Fruit fly (Drosophila melanogaster): ENCODE data around the gene ng4.
"Not testable (repeated sequence)": the region's sequence is repeated elsewhere in the genome, so short reads cannot be mapped to it uniquely, and the experiment has no call there.

Gene ng4

DNA sequence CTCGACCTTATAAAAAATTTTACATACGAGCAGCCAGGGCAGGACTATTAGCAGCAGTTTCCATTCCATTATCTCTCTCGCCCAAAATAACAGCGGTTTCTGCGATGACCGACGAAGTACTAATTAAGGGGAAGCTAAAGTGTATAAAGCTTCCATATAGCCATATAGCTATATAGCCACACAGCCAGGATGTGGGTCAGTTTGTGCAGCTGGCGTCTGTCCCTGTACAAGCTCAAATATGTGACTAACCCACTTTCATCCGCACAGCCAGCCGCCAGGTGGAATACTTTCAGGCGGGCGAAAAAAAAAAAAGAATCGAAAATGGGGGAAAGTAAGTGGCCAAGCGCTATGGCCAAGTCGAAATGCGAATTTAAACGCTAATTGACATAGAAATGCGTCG is at the start of gene ng4:
TSS of gene ng4 (minus strand) at position 101 of the 400 bp plus-strand sequence.
- TF ChIP-seq noc (tag; optimal IDR thresholded peaks at IDR 0.05) = no peak

DNA sequence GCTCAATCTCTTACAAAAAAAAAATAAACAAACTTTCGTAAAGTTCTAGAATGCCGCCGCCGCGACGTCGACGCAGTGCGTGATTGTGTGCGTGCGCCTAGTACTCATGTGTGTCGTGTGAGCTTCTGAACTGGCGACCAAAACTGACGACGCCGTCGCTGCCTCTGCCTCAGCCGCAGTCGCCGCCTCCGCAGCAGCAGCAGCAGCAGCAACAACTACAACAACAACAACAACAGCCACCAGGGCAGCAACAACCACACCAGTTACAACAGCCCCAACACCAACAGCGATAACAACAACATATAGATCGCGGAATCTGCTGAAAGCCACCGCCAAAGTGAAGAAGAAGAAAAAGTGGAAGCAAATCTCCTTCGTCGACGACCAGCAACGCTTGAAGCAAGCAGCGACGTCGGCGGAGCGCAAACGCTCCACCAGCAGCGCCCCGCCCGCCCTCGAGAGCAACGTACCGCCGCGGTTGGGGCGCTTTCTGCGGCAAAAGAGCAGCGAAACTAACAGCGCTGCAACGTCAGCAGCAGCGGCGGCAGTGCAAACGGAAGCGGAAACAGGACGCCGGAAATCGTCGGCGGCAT is 47.1 kb upstream of the ng4 start:
- no peak for TF ChIP-seq noc (tag; optimal IDR thresholded peaks at IDR 0.05)

DNA sequence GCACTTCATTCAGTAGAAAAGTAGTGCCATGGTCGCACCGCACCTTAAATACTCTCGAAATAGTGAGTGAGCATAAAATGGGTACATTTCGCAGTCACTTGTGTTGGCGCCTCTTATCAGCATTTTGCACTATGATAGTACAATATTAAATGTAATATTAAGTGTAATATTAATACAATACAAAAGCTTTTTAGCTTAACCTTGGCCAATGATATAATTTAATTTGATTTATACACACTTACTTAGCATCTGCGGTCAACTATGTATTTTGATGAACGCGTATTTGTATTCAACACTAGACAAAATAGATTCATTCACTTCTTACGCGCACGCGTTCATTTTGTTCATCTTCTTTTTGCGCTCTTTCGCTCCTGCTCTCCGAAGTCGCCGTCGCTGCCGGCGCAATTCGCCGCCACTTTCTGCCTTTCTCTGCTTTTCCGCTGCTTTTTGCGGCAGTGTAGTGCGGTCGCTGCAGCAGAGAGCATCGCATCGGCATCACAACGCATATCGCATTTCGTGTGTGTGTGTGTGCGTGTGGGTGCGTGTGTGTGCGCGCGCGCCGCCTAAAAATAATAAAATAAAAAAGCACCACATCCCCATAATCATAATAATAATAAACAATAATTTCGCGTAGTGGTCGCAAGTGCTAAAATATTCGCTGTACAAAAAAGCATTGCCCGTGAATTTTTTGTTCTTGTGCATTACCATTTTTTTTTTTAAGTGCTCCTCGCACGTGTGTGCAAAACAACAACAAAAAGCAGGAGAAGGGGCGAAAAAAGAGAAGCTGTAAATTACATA is 45.1 kb upstream of the ng4 start:
- TF ChIP-seq noc (tag; optimal IDR thresholded peaks at IDR 0.05) = no peak

DNA sequence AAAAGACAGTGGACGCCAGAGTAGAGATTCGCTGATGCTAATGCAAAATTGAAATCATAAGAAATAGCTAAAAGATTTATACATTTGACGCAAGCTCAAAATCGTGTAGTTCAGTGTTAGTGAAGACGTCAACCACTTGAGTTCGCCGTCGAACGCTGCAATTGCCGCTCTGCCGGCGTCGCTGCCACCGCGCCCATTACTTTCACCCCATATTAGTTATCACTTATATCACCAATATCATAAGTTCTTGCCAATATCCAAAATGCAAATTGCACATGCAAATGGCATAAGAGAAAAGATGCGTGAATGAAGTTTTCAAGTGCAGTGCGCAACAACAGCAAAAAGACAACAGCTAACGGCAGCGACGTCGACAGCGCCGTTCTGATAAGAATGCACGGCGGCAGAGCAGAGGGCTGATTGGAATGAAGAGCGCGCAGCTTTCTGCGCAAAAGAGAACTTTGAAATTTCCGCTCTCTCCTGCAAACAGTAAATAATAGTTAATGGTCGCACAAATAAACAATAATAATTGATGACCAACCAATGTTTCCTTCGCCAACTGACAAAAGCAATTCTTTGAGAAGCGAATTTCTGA is 44.3 kb upstream of the ng4 start:
- TF ChIP-seq noc (tag; optimal IDR thresholded peaks at IDR 0.05) = no peak

DNA sequence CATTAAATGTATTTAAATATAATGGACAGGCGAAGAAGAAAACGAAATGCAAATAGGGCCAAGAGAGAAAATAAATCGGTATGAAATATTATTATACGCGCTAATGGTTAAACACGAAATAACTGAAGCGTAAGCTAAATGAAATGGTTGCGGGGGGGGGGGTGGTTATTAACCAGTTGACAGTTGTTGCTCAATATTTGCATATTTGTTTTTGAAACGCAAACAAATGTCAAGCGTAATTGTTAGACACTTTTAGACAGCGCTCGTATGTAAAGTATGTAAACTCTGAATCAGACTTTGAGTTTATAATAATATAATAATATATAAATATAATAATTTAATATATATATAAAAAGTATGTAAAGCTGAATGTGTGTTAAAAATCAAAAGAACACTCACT is 37.9 kb upstream of the ng4 start:
- no peak for TF ChIP-seq noc (tag; optimal IDR thresholded peaks at IDR 0.05)

DNA sequence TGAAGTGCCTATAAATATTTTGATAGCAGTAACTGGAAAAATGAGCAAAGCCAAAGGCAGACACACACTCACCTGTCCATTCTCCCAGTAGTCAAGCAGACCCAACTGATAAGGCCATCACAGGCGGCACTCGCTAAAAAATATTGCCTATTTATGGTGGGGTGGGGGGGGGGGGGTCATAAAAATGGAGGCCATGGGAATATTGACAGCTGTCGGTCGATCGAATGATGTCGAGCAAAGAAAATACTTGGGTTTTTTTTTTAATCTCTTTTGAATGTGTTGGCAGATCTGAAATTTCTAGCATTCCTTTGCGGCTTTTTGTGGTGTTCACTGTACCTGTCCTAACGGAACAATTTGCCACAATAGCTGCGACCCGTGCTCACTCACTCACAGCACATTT is 29.5 kb upstream of the ng4 start:
- peak; percentile 43 for TF ChIP-seq noc (tag; optimal IDR thresholded peaks at IDR 0.05)

DNA sequence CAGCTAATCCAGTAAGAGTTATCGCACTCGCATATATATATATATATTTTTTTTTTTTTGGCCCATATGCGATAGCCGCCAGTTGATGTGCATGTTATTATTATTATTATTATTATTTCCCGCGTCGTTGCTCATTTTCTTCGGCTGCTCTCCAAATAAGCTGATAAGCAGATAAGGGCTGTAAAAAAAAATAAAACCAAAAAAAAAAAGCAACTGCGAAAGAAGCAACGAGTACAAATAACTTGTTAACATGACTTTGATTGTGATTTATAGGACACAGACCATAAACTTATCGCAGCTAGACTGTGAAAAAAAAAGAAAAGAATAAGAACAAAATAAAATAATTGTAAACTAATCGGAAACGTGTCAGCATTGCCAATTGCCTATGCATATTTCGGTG is 21.8 kb upstream of the ng4 start:
- peak; percentile 69 for TF ChIP-seq noc (tag; optimal IDR thresholded peaks at IDR 0.05)

DNA sequence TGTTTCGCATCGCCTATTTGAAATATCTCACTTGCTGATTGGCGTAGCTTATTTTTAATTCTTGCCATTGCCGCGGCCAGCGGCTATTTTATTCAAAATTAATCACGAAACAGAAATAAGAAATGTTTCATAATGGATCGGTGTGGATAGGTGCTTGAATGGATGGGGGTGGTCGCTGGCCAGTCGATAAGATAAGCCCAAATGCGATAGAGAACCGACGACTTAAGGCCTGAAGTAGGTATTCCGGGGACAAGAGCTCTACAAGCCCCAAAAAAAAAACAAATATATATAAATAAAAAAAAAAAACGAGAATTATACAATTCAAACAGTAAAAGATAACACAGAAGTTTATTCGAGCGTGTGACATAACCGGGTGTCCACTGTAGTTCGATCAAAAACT is 16.5 kb upstream of the ng4 start:
- TF ChIP-seq noc (tag; optimal IDR thresholded peaks at IDR 0.05) = peak; percentile 44

DNA sequence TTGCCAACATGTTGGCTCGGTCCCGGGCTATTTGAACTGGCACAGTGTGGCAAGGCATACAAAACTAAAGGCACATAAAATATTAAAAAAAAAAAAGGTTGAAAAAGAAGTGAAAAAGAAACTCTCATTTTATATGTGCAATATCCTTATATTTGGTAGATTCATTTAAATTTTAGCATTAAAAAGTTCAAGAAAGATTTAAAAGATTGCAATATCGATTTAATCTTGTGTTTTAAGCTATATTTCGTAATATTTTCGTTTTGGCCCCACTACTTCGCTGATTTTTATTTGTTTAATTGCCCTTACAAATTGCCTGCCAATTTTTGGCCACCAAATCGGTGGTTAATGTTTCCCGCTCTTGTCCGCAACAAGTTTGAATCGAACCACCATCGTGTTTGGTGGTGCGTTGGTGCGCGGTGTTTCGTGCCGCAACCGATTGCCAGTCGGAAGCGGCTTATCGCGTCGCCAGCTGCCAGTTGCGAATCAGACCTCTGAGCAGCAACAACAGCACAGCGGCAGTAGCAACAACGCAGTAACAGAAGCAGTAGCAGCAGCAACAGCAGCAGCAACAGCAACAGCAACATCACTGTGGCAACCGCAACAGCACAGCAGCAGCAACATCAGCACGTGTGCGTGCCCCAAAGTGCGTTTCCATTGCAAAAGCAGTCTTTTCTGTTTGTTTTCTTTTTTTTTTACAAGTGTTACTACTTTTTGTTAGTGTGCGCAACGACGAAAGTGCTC is 11.7 kb upstream of the ng4 start:
- TF ChIP-seq noc (tag; optimal IDR thresholded peaks at IDR 0.05) = peak; percentile 93

DNA sequence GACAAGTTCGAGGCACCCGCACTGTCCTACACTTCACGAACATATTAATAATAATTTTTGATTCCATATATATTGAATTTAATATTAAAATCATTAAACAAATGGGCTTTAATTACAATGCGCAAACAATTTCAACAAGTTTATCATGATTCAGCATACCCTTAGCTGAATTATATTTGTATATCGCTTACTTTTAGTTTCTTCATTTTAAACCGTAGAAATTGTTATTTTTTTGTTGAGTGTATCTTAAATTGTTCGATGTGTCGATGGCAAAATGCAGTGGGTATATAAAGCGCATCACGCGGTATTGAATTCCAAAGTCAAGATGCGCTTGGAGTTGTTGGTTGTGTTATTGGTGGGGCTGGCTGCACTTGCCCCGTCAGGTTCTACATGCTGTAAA is 5.8 kb upstream of the ng4 start, which contains the start of gene Sgs4:
TSS of gene Sgs4 (plus strand) at position 301 of the 400 bp plus-strand sequence.
- TF ChIP-seq noc (tag; optimal IDR thresholded peaks at IDR 0.05) = no peak

DNA sequence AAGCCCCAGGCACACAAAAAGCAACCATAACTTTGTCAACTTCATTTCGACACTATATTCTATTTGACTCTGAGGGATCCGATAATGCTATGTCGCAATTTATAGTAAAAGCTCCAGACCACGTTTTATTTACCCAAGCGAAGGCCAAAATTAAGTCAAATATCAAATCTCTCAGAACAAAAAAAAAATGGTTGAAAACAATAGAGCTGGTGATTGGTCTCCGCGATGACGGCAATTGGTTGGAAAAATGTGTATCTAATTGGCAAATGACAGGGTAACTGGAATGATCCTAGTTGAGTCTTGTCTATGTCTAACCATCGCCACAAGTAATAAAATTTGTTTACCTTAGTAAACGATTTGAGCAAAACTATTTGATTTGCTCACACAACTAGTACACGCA is 5.2 kb upstream of the ng4 start, which contains the start of gene Pig1:
TSS of gene Pig1 (minus strand) at position 101 of the 400 bp plus-strand sequence.
- no peak for TF ChIP-seq noc (tag; optimal IDR thresholded peaks at IDR 0.05)

DNA sequence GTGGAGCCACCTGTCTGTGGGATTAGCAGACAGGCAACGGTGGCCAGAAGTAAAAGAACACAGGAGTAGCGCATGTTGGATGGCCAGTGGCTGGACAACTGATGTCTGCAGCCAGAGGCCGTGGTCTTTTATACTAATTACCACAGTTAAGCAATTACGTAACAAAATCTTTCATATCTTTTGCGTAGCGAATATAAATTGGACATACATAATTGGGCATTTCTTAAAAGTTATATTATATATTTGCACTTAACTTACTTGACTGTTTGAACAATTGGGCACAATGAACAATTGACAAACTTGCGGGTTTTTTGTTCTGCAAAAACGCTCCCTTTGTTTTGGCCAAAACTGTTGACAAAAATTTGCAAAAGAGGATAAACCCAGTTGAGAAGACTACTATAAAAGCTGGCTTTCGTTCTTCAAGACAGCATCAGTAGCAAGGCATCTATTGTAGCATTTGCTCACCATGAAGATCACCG is 2.0 kb downstream of the ng4 start, which contains the start of the genes ng3 and ng1:
TSS of gene ng3 (minus strand) at position 101 of the 479 bp plus-strand sequence.
TSS of gene ng1 (plus strand) at position 429 of the 479 bp plus-strand sequence.
- TF ChIP-seq noc (tag; optimal IDR thresholded peaks at IDR 0.05) = no peak

DNA sequence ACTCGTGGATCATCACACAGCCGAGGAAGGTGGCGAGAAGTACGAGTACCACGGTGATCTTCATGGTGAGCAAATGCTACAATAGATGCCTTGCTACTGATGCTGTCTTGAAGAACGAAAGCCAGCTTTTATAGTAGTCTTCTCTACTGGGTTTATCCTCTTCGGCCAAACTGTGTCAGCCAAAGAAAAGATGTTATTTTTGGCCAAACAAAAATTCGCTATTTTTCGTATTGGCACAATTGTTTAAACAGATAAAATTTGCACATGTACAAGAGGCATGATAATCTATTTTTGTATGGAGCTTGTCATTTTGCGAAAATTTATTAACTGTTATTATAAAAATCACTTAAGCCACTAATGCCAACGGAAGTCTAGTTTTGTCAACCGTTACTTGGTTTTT is 3.5 kb downstream of the ng4 start, which contains the start of gene ng2:
TSS of gene ng2 (minus strand) at position 101 of the 400 bp plus-strand sequence.
- not testable (repeated sequence) for TF ChIP-seq noc (tag; optimal IDR thresholded peaks at IDR 0.05)

DNA sequence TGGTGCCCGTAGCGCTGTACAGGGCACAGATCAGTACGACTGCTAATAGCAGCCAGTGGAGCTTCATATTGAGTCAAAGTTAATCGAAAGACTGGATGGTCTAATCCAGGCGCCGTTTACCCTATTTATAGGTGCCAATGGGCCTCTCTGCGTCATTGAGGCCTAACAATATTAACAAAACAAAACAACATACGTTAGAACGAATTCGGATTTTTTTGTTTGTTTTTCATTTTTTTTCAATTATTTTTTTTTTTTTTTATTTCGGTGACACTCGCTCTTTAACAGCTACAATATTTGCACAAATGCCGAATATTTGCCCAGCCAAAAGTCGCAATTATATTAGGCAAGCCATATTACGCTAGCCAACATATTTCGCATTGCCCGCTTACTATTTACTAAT is 7.4 kb downstream of the ng4 start, which contains the start of gene CG14265:
TSS of gene CG14265 (minus strand) at position 101 of the 400 bp plus-strand sequence.
- no peak for TF ChIP-seq noc (tag; optimal IDR thresholded peaks at IDR 0.05)

DNA sequence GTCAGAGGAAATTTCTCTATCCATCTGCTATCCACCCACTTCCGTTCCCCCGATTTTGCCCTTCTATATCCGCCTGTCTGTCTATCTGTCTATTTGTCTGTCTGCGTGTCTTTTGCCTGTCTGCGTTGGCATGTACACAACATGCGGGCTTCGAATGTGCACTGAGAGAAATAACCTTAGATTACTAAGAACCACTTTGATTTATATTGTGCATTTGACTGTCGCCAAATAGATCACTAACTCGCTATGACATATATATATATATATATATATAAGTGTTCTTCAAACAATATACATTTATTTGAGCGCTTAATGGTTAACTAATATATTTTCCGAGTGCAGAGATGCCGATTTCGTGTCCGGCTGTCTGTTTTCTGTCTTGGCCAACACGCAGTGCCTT is 10.3 kb downstream of the ng4 start:
- no peak for TF ChIP-seq noc (tag; optimal IDR thresholded peaks at IDR 0.05)
